Worm (Caenorhabditis elegans): ENCODE data around the gene smcl-1.

Gene smcl-1

ce11 chrX:11711437-11712080 is 18.3 kb downstream of the smcl-1 start:
- TF ChIP-seq egl-5 (tag; optimal IDR thresholded peaks at IDR 0.05) (no peak), pqm-1 (tag; optimal IDR thresholded peaks at IDR 0.05) (no peak), lin-15B (tag; optimal IDR thresholded peaks at IDR 0.05) (no peak), nhr-23 (tag; optimal IDR thresholded peaks at IDR 0.05) (no peak), fos-1 (tag; optimal IDR thresholded peaks at IDR 0.05) (no peak), ztf-11 (tag; optimal IDR thresholded peaks at IDR 0.05) (no peak), nhr-77 (tag; optimal IDR thresholded peaks at IDR 0.05) (no peak), elt-1 (tag; optimal IDR thresholded peaks at IDR 0.05) (no peak), jun-1 (tag; optimal IDR thresholded peaks at IDR 0.05) (no peak), eor-1 (tag; optimal IDR thresholded peaks at IDR 0.05) (no peak), egl-27 (tag; optimal IDR thresholded peaks at IDR 0.05) (no peak), fkh-10 (GFP tag; optimal IDR thresholded peaks at IDR 0.05) (no peak), hmg-11 (tag; optimal IDR thresholded peaks at IDR 0.05) (no peak), ama-1 (optimal IDR thresholded peaks at IDR 0.05) (no peak), pha-4 (tag; optimal IDR thresholded peaks at IDR 0.05) (no peak), elt-3 (tag; optimal IDR thresholded peaks at IDR 0.05) (no peak), ZK546.5 (tag; optimal IDR thresholded peaks at IDR 0.05) (no peak)

ce11 chrX:11712230-11712853 is 19.1 kb downstream of the smcl-1 start, which contains the start of gene col-180:
TSS of gene col-180 (minus strand) at chrX:11712280.
- TF ChIP-seq unc-62 (GFP tag; optimal IDR thresholded peaks at IDR 0.05) (no peak), nfya-1 (tag; optimal IDR thresholded peaks at IDR 0.05; ENCODE audit: insufficient read depth) (no peak), pqm-1 (tag; optimal IDR thresholded peaks at IDR 0.05) (no peak), nhr-25 (tag; optimal IDR thresholded peaks at IDR 0.05) (no peak), unc-39 (tag; optimal IDR thresholded peaks at IDR 0.05) (no peak), nhr-67 (tag; optimal IDR thresholded peaks at IDR 0.05) (no peak), pha-4 (tag; optimal IDR thresholded peaks at IDR 0.05) (no peak)

- TF ChIP-seq ceh-16 (tag; optimal IDR thresholded peaks at IDR 0.05) (no peak), nhr-43 (tag; optimal IDR thresholded peaks at IDR 0.05; ENCODE audit: poor library complexity, severe bottlenecking) (peak; percentile 4)
Measured at ce11 chrX:11716463-11716960, 23.2 kb downstream of the smcl-1 start, which contains the start of gene C44C10.9. TSS of gene C44C10.9 (minus strand) at chrX:11716513.

ce11 chrX:11718751-11719150 is 25.5 kb downstream of the smcl-1 start:
- TF ChIP-seq pha-4 (tag; optimal IDR thresholded peaks at IDR 0.05) (peak; percentile 58), nfya-1 (tag; optimal IDR thresholded peaks at IDR 0.05; ENCODE audit: insufficient read depth) (no peak), snpc-4 (tag; optimal IDR thresholded peaks at IDR 0.05) (no peak), fkh-10 (GFP tag; optimal IDR thresholded peaks at IDR 0.05) (no peak)

- TF ChIP-seq egl-27 (tag; optimal IDR thresholded peaks at IDR 0.05) (no peak), nhr-25 (tag; optimal IDR thresholded peaks at IDR 0.05) (peak; percentile 53)
Measured at ce11 chrX:11720058-11720457, 26.8 kb downstream of the smcl-1 start.

- TF ChIP-seq pha-4 (tag; optimal IDR thresholded peaks at IDR 0.05), result peak; percentile 80
- TF ChIP-seq nhr-11 (tag; optimal IDR thresholded peaks at IDR 0.05), result no peak
- TF ChIP-seq elt-2 (tag; optimal IDR thresholded peaks at IDR 0.05), result peak; percentile 87
- peak; percentile 54 for TF ChIP-seq pqm-1 (tag; optimal IDR thresholded peaks at IDR 0.05)
Measured at ce11 chrX:11723781-11724201, 30.5 kb downstream of the smcl-1 start, which contains the start of gene D1053.4. TSS of gene D1053.4 (minus strand) at chrX:11723800.

- TF ChIP-seq nhr-28 (tag; optimal IDR thresholded peaks at IDR 0.05) (no peak), nhr-76 (tag; optimal IDR thresholded peaks at IDR 0.05) (no peak)
Measured at ce11 chrX:11725646-11726045, 32.4 kb downstream of the smcl-1 start.

All from whole organism, L3 larva.